Fruit fly (Drosophila melanogaster) whole organism, embryonic: ENCODE results near the gene Phyhd1.
A peak's percentile ranks its signal among the peaks of the same experiment; 100 is the strongest.

Experiments used
- Asciz ChIP-seq: fragments of 200-800 bp; sonication (Bioruptor generic); optimal IDR thresholded peaks from 2 replicates; lab custom pipeline; 2017; ENCODE audit warnings: missing biosample characterization, mild to moderate bottlenecking, missing genetic modification characterization, missing genetic modification reagents
- Atf-2 ChIP-seq: fragments of 200-800 bp; sonication (Bioruptor generic); optimal IDR thresholded peaks from 2 replicates; lab custom pipeline; 2016; ENCODE audit warnings: missing biosample characterization, missing genetic modification characterization
- Atf3 ChIP-seq: fragments of 200-800 bp; sonication (Bioruptor generic); optimal IDR thresholded peaks from 3 replicates; lab custom pipeline; 2016; ENCODE audit warnings: missing biosample characterization, missing genetic modification characterization
- Awh ChIP-seq: fragments of 200-800 bp; sonication (Bioruptor generic); IDR thresholded peaks from 2 replicates; pipeline ENCODE4, ENCODE4 v1.3.6; 2022; ENCODE audit warnings: missing biosample characterization, missing genetic modification characterization
- CG10321 ChIP-seq: fragments of 200-800 bp; sonication (Bioruptor generic); IDR thresholded peaks from 2 replicates; pipeline ENCODE4 v1.3.6; 2022; ENCODE audit warnings: missing biosample characterization, missing genetic modification characterization
- CG11504 ChIP-seq: fragments of 200-800 bp; sonication (Bioruptor generic); optimal IDR thresholded peaks from 3 replicates; lab custom pipeline; 2019; ENCODE audit warnings: missing biosample characterization, mild to moderate bottlenecking, missing genetic modification characterization, moderate library complexity
- CG12071 ChIP-seq: fragments of 200-800 bp; sonication (Bioruptor generic); optimal IDR thresholded peaks from 3 replicates; lab custom pipeline; 2018; ENCODE audit warnings: missing biosample characterization, mild to moderate bottlenecking, missing genetic modification characterization
- CG14710 ChIP-seq: fragments of 200-800 bp; sonication (Bioruptor generic); optimal IDR thresholded peaks from 3 replicates; lab custom pipeline; 2019; ENCODE audit warnings: missing biosample characterization, mild to moderate bottlenecking, missing genetic modification characterization, moderate library complexity
- CG15514 ChIP-seq: fragments of 200-800 bp; sonication (Bioruptor generic); optimal IDR thresholded peaks from 3 replicates; lab custom pipeline; 2017; ENCODE audit warnings: missing biosample characterization, missing genetic modification characterization, mild to moderate bottlenecking, moderate library complexity, missing genetic modification reagents
- CG1647 ChIP-seq: fragments of 200-800 bp; sonication (Bioruptor generic); optimal IDR thresholded peaks from 3 replicates; lab custom pipeline; 2016; ENCODE audit warnings: missing biosample characterization, missing genetic modification characterization
- CG17385 ChIP-seq: fragments of 200-800 bp; sonication (Bioruptor generic); optimal IDR thresholded peaks from 3 replicates; lab custom pipeline; 2018; ENCODE audit warnings: missing biosample characterization, mild to moderate bottlenecking, missing genetic modification characterization
- CG18262 ChIP-seq: fragments of 200-800 bp; optimal IDR thresholded peaks from 3 replicates; lab custom pipeline; 2019; ENCODE audit warnings: missing biosample characterization, mild to moderate bottlenecking, missing genetic modification characterization, moderate library complexity
- CG30403 ChIP-seq: fragments of 200-800 bp; sonication (Bioruptor generic); optimal IDR thresholded peaks from 3 replicates; lab custom pipeline; 2016; ENCODE audit warnings: missing biosample characterization, missing genetic modification characterization
- CG3281 ChIP-seq: fragments of 200-800 bp; sonication (Bioruptor generic); optimal IDR thresholded peaks from 3 replicates; lab custom pipeline; 2017; ENCODE audit warnings: missing biosample characterization, mild to moderate bottlenecking, missing genetic modification characterization
- CG4424 ChIP-seq: fragments of 200-800 bp; sonication (Bioruptor generic); optimal IDR thresholded peaks from 3 replicates; lab custom pipeline; 2016; ENCODE audit warnings: missing biosample characterization, missing genetic modification characterization
- CG6272 ChIP-seq: fragments of 200-800 bp; sonication (Bioruptor generic); IDR thresholded peaks from 2 replicates; pipeline ENCODE4 v1.3.6; 2022; ENCODE audit warnings: missing biosample characterization, missing genetic modification characterization
- CG6654 ChIP-seq: fragments of 200-800 bp; sonication (Bioruptor generic); optimal IDR thresholded peaks from 2 replicates; lab custom pipeline; 2017; ENCODE audit warnings: missing biosample characterization, mild to moderate bottlenecking, missing genetic modification characterization
- CG6689 ChIP-seq: fragments of 200-800 bp; sonication (Bioruptor generic); IDR thresholded peaks from 2 replicates; pipeline ENCODE4 v1.3.6; 2022; ENCODE audit warnings: missing biosample characterization, missing genetic modification characterization
- CG7556 ChIP-seq: fragments of 200-800 bp; sonication (Bioruptor generic); optimal IDR thresholded peaks from 2 replicates; lab custom pipeline; 2017; ENCODE audit warnings: missing biosample characterization, mild to moderate bottlenecking, missing genetic modification characterization
- CG7839 ChIP-seq: fragments of 200-800 bp; sonication (Bioruptor generic); optimal IDR thresholded peaks from 3 replicates; lab custom pipeline; 2018; ENCODE audit warnings: missing biosample characterization, mild to moderate bottlenecking, missing genetic modification characterization, moderate library complexity
- CG7987 ChIP-seq: fragments of 200-800 bp; sonication (Bioruptor generic); optimal IDR thresholded peaks from 2 replicates; lab custom pipeline; 2018; ENCODE audit warnings: missing biosample characterization, mild to moderate bottlenecking, missing genetic modification characterization, moderate library complexity
- CG8281 ChIP-seq: fragments of 200-800 bp; sonication (Bioruptor generic); optimal IDR thresholded peaks from 2 replicates; lab custom pipeline; 2018; ENCODE audit warnings: missing biosample characterization, mild to moderate bottlenecking, missing genetic modification characterization, moderate library complexity
- CG8290 ChIP-seq, 3 experiments: fragments of 200-800 bp; sonication (Bioruptor generic); optimal IDR thresholded peaks; 2 replicates each; lab custom pipeline; 2016 to 2019; ENCODE audit warnings: missing biosample characterization in 3 of 3, missing genetic modification characterization in 3 of 3, mild to moderate bottlenecking in 2 of 3, moderate library complexity in 1 of 3
- CG8359 ChIP-seq: fragments of 200-800 bp; sonication (Bioruptor generic); optimal IDR thresholded peaks from 2 replicates; lab custom pipeline; 2017; ENCODE audit warnings: missing biosample characterization, mild to moderate bottlenecking, missing genetic modification characterization, borderline replicate concordance
- CG9609 ChIP-seq: fragments of 200-800 bp; sonication (Bioruptor generic); optimal IDR thresholded peaks from 3 replicates; lab custom pipeline; 2016; ENCODE audit warnings: missing biosample characterization, missing genetic modification characterization
- CG9817 ChIP-seq: fragments of 200-800 bp; sonication (Bioruptor generic); optimal IDR thresholded peaks from 2 replicates; lab custom pipeline; 2018; ENCODE audit warnings: missing biosample characterization, mild to moderate bottlenecking, missing genetic modification characterization, moderate library complexity
- CrebB ChIP-seq: fragments of 200-800 bp; sonication (Bioruptor generic); optimal IDR thresholded peaks from 3 replicates; lab custom pipeline; 2018; ENCODE audit warnings: missing biosample characterization, mild to moderate bottlenecking, missing genetic modification characterization
- D19B ChIP-seq: fragments of 200-800 bp; sonication (Bioruptor generic); optimal IDR thresholded peaks from 2 replicates; lab custom pipeline; 2017; ENCODE audit warnings: missing biosample characterization, mild to moderate bottlenecking, missing genetic modification characterization
- Dek ChIP-seq: fragments of 200-800 bp; sonication (Bioruptor generic); optimal IDR thresholded peaks from 3 replicates; lab custom pipeline; 2019; ENCODE audit warnings: missing biosample characterization, mild to moderate bottlenecking, missing genetic modification characterization, moderate library complexity
- Dp ChIP-seq: fragments of 200-800 bp; sonication (Bioruptor generic); optimal IDR thresholded peaks from 2 replicates; lab custom pipeline; 2018; ENCODE audit warnings: missing biosample characterization, mild to moderate bottlenecking, missing genetic modification characterization, moderate library complexity
- Fer2 ChIP-seq: fragments of 200-800 bp; sonication (Bioruptor generic); optimal IDR thresholded peaks from 2 replicates; lab custom pipeline; 2018; ENCODE audit warnings: missing biosample characterization, mild to moderate bottlenecking, missing genetic modification characterization, moderate library complexity
- HLH4C ChIP-seq: fragments of 200-800 bp; sonication (Bioruptor generic); IDR thresholded peaks from 3 replicates; pipeline ENCODE4 v1.3.6; 2022; ENCODE audit warnings: missing biosample characterization, missing genetic modification characterization; ENCODE audit not compliant: partially characterized antibody
- HLHmδ ChIP-seq: fragments of 200-800 bp; sonication (Bioruptor generic); optimal IDR thresholded peaks from 2 replicates; lab custom pipeline; 2018; ENCODE audit warnings: missing biosample characterization, mild to moderate bottlenecking, missing genetic modification characterization, moderate library complexity
- MBD-R2 ChIP-seq: fragments of 200-800 bp; sonication (Bioruptor generic); IDR thresholded peaks from 2 replicates; pipeline ENCODE4 v1.3.6; 2022; ENCODE audit warnings: missing biosample characterization, missing genetic modification characterization
- Ptx1 ChIP-seq: fragments of 200-800 bp; sonication (Bioruptor generic); IDR thresholded peaks from 2 replicates; pipeline ENCODE4 v1.3.6; 2022; ENCODE audit warnings: missing biosample characterization, missing genetic modification characterization
- Rfx ChIP-seq: fragments of 200-800 bp; sonication (Bioruptor generic); IDR thresholded peaks from 2 replicates; pipeline ENCODE4 v1.3.6; 2022; ENCODE audit warnings: missing biosample characterization, missing genetic modification characterization
- Xbp1 ChIP-seq: fragments of 200-800 bp; sonication (Bioruptor generic); optimal IDR thresholded peaks from 3 replicates; lab custom pipeline; 2016; ENCODE audit warnings: missing biosample characterization, mild to moderate bottlenecking, missing genetic modification characterization
- ap ChIP-seq: fragments of 200-800 bp; sonication (Bioruptor generic); IDR thresholded peaks from 2 replicates; pipeline ENCODE4 v1.3.6; 2022; ENCODE audit warnings: missing biosample characterization, missing genetic modification characterization
- ato ChIP-seq: fragments of 200-800 bp; sonication (Bioruptor generic); IDR thresholded peaks from 2 replicates; pipeline ENCODE4 v1.3.6; 2022; ENCODE audit warnings: missing biosample characterization, missing genetic modification characterization; ENCODE audit not compliant: partially characterized antibody
- bab2 ChIP-seq: fragments of 200-800 bp; sonication (Bioruptor generic); optimal IDR thresholded peaks from 2 replicates; lab custom pipeline; 2016; ENCODE audit warnings: missing biosample characterization, missing genetic modification characterization
- gro ChIP-seq: fragments of 200-800 bp; sonication (Bioruptor generic); optimal IDR thresholded peaks from 2 replicates; lab custom pipeline; 2016; ENCODE audit warnings: missing biosample characterization, missing genetic modification characterization
- lab ChIP-seq: fragments of 200-800 bp; sonication (Bioruptor generic); optimal IDR thresholded peaks from 3 replicates; lab custom pipeline; 2017; ENCODE audit warnings: missing biosample characterization, missing genetic modification characterization, mild to moderate bottlenecking, moderate library complexity, missing genetic modification reagents
- mam ChIP-seq: fragments of 200-800 bp; sonication (Bioruptor generic); optimal IDR thresholded peaks from 3 replicates; lab custom pipeline; 2016; ENCODE audit warnings: missing biosample characterization, missing genetic modification characterization
- mld ChIP-seq: fragments of 200-800 bp; sonication (Bioruptor generic); IDR thresholded peaks from 3 replicates; pipeline ENCODE4 v1.3.6; 2022; ENCODE audit warnings: missing biosample characterization, missing genetic modification characterization; ENCODE audit not compliant: partially characterized antibody
- nau ChIP-seq: fragments of 200-800 bp; sonication (Bioruptor generic); optimal IDR thresholded peaks from 3 replicates; lab custom pipeline; 2017; ENCODE audit warnings: missing biosample characterization, mild to moderate bottlenecking, missing genetic modification characterization, missing genetic modification reagents
- oc ChIP-seq: fragments of 200-800 bp; sonication (Bioruptor generic); optimal IDR thresholded peaks from 2 replicates; lab custom pipeline; 2018; ENCODE audit warnings: missing biosample characterization, mild to moderate bottlenecking, missing genetic modification characterization, moderate library complexity
- tap ChIP-seq: fragments of 200-800 bp; optimal IDR thresholded peaks from 3 replicates; lab custom pipeline; 2019; ENCODE audit warnings: missing biosample characterization, mild to moderate bottlenecking, missing genetic modification characterization, moderate library complexity
- vvl ChIP-seq: fragments of 200-800 bp; sonication (Bioruptor generic); IDR thresholded peaks from 2 replicates; pipeline ENCODE4 v1.3.6; 2022; ENCODE audit warnings: missing biosample characterization, missing genetic modification characterization
- zen2 ChIP-seq: fragments of 200-800 bp; sonication (Bioruptor generic); IDR thresholded peaks from 3 replicates; pipeline ENCODE4 v1.3.6; 2022; ENCODE audit warnings: missing biosample characterization, missing genetic modification characterization; ENCODE audit not compliant: partially characterized antibody

The Phyhd1 gene

dm6 chr3R:10688835-10689234 lies 8.1 kb upstream of the Phyhd1 start (continued):
- TF ChIP-seq Ptx1 (GFP tag; lab: Robert Waterston, UW) (peak; percentile 33; the same call in 1 of the 2 replicates), CG6654 (GFP tag; lab: Kevin White, UChicago) (no peak), zen2 (GFP tag; lab: Robert Waterston, UW) (no peak), tap (tag; lab: Kevin White, UChicago) (no peak), HLHmδ (GFP tag; lab: Kevin White, UChicago) (no peak), CG7556 (GFP tag; lab: Kevin White, UChicago) (peak; percentile 37), CG9609 (GFP tag; lab: Kevin White, UChicago) (no peak), Atf3 (no peak), gro (GFP tag; lab: Kevin White, UChicago) (peak; percentile 29), CG17385 (peak; percentile 34), HLH4C (GFP tag; lab: Robert Waterston, UW) (no peak), CG3281 (GFP tag; lab: Kevin White, UChicago) (peak; percentile 58), bab2 (GFP tag; lab: Kevin White, UChicago) (peak; percentile 4), CG9817 (tag; lab: Kevin White, UChicago) (peak; percentile 20), CG7987 (no peak), Asciz (no peak), oc (tag; lab: Kevin White, UChicago) (no peak), CG8290 (GFP tag; optimal IDR thresholded peaks at IDR 0.05; lab: Kevin White, UChicago) (no peak), CG8290 (tag; optimal IDR thresholded peaks at IDR 0.05; lab: Kevin White, UChicago) (peak in 1 of 2 experiments; percentile 43), CG30403 (GFP tag; lab: Kevin White, UChicago) (peak; percentile 44), CG15514 (peak; percentile 38), MBD-R2 (GFP tag; lab: Robert Waterston, UW) (peak; percentile 40; the same call in 1 of the 2 replicates), CG10321 (no peak), ato (GFP tag; lab: Robert Waterston, UW) (no peak), CG8281 (peak; percentile 14), nau (GFP tag; lab: Kevin White, UChicago) (no peak), ap (no peak), Xbp1 (GFP tag; lab: Kevin White, UChicago) (peak; percentile 22), mam (GFP tag; lab: Kevin White, UChicago) (peak; percentile 12), CG14710 (peak; percentile 6), D19B (GFP tag; lab: Kevin White, UChicago) (no peak), CG18262 (tag; lab: Kevin White, UChicago) (peak; percentile 38), CG12071 (GFP tag; lab: Kevin White, UChicago) (peak; percentile 10), CG11504 (peak; percentile 58), CrebB (peak; percentile 22), Rfx (GFP tag; lab: Robert Waterston, UW) (peak; percentile 88), lab (GFP tag; lab: Kevin White, UChicago) (peak; percentile 70), Dp (GFP tag; lab: Kevin White, UChicago) (no peak), CG1647 (GFP tag; lab: Kevin White, UChicago) (peak; percentile 3), mld (GFP tag; lab: Robert Waterston, UW) (no peak), CG6272 (0 out of 2 replicates have a peak, but pooled peaks have one; percentile 20), Dek (tag; lab: Kevin White, UChicago) (peak; percentile 30), Awh (GFP tag; lab: Robert Waterston, UW) (peak; percentile 61; the same call in 1 of the 2 replicates), CG4424 (GFP tag; lab: Kevin White, UChicago) (peak; percentile 24), CG6689 (GFP tag; lab: Robert Waterston, UW) (peak; percentile 59), CG8359 (GFP tag; lab: Kevin White, UChicago) (no peak), vvl (peak; percentile 78), CG7839 (tag; lab: Kevin White, UChicago) (peak; percentile 68), Atf-2 (GFP tag; lab: Kevin White, UChicago) (no peak), Fer2 (no peak)
